Worm (Caenorhabditis elegans): ENCODE measurements around the gene fbxa-38.

DNA sequence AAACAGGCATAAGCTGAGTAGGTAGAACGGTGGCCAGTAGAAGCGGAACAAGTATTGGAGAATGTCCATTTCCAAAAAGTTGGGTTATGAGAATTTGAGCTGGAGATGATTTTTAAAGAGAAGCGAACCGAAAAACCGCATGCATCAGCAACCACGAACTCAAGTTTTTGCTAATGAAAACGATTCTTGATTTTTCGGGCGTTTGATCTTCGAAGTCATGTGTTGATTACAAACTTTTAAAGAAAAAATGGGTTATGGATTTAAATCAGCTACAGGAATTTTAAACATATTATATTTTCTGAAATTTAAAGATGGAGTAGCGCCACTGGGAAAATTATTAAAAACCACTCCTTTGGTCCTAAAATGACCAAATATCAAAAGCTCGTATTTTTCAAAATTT is 540 bp upstream of the fbxa-38 start, which contains the start of gene srd-65:
- TF ChIP-seq ztf-11 (tag; optimal IDR thresholded peaks at IDR 0.05) (no peak), snpc-4 (tag; optimal IDR thresholded peaks at IDR 0.05) (no peak), sptf-1 (tag; optimal IDR thresholded peaks at IDR 0.05) (no peak), drap-1 (GFP tag; optimal IDR thresholded peaks at IDR 0.05) (no peak), ces-1 (GFP tag; optimal IDR thresholded peaks at IDR 0.05) (no peak), pha-4 (tag; optimal IDR thresholded peaks at IDR 0.05) (no peak), elt-1 (tag; optimal IDR thresholded peaks at IDR 0.05; ENCODE audit: borderline replicate concordance, insufficient read depth) (no peak), lsy-2 (tag; optimal IDR thresholded peaks at IDR 0.05) (no peak), mep-1 (tag; optimal IDR thresholded peaks at IDR 0.05) (no peak), unc-39 (tag; optimal IDR thresholded peaks at IDR 0.05) (no peak), lin-13 (tag; optimal IDR thresholded peaks at IDR 0.05) (no peak)
